Fruit fly (Drosophila melanogaster): ENCODE measurements around the gene natalisin.

natalisin gene

DNA sequence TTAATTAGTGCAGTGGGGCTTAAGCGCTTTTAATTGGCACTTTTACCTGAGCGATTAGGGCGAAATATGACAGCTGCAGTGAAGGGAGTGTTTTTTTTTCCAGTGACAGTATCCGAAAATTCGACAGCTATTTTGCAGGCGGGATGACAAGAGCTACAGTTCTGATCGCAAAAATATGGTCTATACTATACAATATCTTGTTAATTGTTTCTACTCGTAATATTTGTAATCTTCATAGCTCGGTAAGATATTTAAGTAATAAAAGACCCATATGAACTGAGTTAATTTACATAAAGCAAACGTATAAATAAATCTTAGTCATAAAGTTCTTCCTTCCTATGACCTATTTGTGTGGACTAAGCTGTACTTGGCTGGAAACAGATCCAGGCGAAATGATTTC, 4.1 kb upstream of the natalisin start:
- no peak for TF ChIP-seq N (GFP tag; optimal IDR thresholded peaks at IDR 0.05)
- no peak for TF ChIP-seq CG32264 (GFP tag; optimal IDR thresholded peaks at IDR 0.05)
- TF ChIP-seq Dif (GFP tag; optimal IDR thresholded peaks at IDR 0.05; ENCODE audit: partially characterized antibody) = no peak
- no peak for TF ChIP-seq GATAd (GFP tag; optimal IDR thresholded peaks at IDR 0.05)
- no peak for TF ChIP-seq Abd-B (GFP tag; optimal IDR thresholded peaks at IDR 0.05)
- TF ChIP-seq fru (GFP tag; optimal IDR thresholded peaks at IDR 0.05) = no peak
- TF ChIP-seq Jra (GFP tag; optimal IDR thresholded peaks at IDR 0.05) = no peak
- no peak for TF ChIP-seq usp (GFP tag; optimal IDR thresholded peaks at IDR 0.05)
- no peak for TF ChIP-seq tai (GFP tag; optimal IDR thresholded peaks at IDR 0.05)
- TF ChIP-seq dl (GFP tag; optimal IDR thresholded peaks at IDR 0.05; ENCODE audit: insufficient read depth in 1 of 2, partially characterized antibody in 2 of 2) = no peak
- TF ChIP-seq br (GFP tag; optimal IDR thresholded peaks at IDR 0.05) = no peak
- no peak for TF ChIP-seq rgr (GFP tag; optimal IDR thresholded peaks at IDR 0.05)
- no peak for TF ChIP-seq Vsx2 (GFP tag; optimal IDR thresholded peaks at IDR 0.05; ENCODE audit: partially characterized antibody)
- no peak for TF ChIP-seq psq (GFP tag; optimal IDR thresholded peaks at IDR 0.05)
- TF ChIP-seq Hr83 (GFP tag; optimal IDR thresholded peaks at IDR 0.05; ENCODE audit: poor library complexity, severe bottlenecking) = no peak
- no peak for TF ChIP-seq Sp1 (GFP tag; optimal IDR thresholded peaks at IDR 0.05)
- no peak for TF ChIP-seq CG9705 (GFP tag; optimal IDR thresholded peaks at IDR 0.05)
- TF ChIP-seq ey (GFP tag; optimal IDR thresholded peaks at IDR 0.05) = no peak
- TF ChIP-seq Dfd (GFP tag; optimal IDR thresholded peaks at IDR 0.05) = no peak

DNA sequence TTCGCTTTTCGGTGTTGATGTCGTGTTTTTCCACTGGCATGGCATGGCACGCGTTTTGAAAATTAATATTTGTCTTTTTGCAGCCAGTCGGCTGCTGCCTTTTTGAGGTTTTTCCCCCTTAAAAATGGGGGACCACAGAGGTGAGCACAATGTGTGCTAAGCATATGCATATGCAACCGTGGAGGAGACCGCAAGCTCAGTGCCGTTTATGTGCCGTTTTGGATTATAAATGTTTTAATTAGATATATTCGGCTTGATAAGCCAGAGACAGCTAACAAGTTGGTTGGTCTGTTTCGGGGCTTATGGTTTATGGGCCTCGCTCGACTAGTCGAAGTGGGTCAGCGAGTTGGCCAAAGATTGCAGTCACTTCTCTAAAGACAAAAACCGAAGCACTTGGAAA, 3.5 kb upstream of the natalisin start:
- TF ChIP-seq Rel (GFP tag; optimal IDR thresholded peaks at IDR 0.05) (no peak), Rel (tag; optimal IDR thresholded peaks at IDR 0.05) (peak; percentile 12), Hnf4 (GFP tag; optimal IDR thresholded peaks at IDR 0.05) (no peak)

DNA sequence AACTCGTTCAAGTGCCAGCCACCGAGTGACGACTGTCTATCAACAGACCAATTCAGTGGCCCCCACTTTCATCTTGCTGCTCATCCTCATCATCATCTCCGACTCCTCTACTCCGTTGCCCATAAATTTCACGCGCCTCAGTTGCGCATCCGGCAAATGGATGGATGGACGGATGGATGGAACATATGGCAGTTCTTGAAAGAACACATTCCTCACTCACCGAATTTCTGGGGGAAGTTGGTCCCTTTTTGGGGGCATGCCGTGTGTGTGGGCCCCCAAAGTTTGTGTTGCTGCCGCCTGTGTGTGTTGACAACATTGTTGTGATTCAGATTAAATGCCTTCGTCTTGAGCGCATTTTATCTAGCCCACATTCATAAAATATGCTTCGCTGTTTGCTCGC, 2.7 kb upstream of the natalisin start:
- TF ChIP-seq Rel (GFP tag; optimal IDR thresholded peaks at IDR 0.05) (no peak), Rel (tag; optimal IDR thresholded peaks at IDR 0.05) (no peak), jim (GFP tag; optimal IDR thresholded peaks at IDR 0.05) (no peak), Dif (GFP tag; optimal IDR thresholded peaks at IDR 0.05; ENCODE audit: partially characterized antibody) (no peak), OdsH (GFP tag; optimal IDR thresholded peaks at IDR 0.05) (no peak), brk (GFP tag; optimal IDR thresholded peaks at IDR 0.05) (no peak), dmrt93B (GFP tag; optimal IDR thresholded peaks at IDR 0.05) (no peak), Mio (GFP tag; optimal IDR thresholded peaks at IDR 0.05) (no peak), Hnf4 (GFP tag; optimal IDR thresholded peaks at IDR 0.05) (no peak), dl (GFP tag; optimal IDR thresholded peaks at IDR 0.05; ENCODE audit: insufficient read depth in 1 of 2, partially characterized antibody in 2 of 2) (no peak), N (GFP tag; optimal IDR thresholded peaks at IDR 0.05) (no peak), h (GFP tag; optimal IDR thresholded peaks at IDR 0.05) (no peak), Dfd (GFP tag; optimal IDR thresholded peaks at IDR 0.05) (no peak), Jra (GFP tag; optimal IDR thresholded peaks at IDR 0.05) (no peak), sv (GFP tag; optimal IDR thresholded peaks at IDR 0.05) (no peak)

DNA sequence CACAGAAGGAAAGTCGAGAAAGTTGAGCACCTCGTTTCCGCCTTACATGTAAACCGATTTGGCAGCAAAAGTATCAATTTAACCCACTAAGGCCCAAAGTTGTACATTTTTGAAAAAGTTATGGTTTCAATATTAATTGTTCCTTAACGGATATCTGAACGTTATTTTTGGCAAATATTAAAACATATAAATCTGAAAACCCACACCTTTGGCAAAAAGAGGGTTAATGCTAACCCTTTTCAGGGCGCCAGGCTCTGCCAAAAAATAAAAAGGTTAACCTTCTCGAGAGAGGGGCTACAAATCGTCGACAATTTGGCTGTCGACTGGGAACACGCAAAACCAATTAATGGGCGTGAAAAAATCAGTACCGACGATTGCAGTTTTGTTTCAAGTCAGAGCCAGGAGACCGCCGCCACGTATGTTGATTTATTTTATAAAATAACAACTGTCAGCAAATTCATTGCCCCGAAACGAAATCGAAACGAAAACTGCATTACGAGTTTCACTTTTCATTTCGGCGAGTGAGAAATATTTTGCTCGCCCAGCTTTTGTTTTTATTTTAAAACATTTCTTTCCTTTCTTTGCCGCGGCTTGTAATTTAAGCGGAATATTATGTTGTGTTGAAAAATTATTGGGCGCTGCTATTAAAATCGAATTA, 1.1 kb downstream of the natalisin start:
- TF ChIP-seq brk (GFP tag; optimal IDR thresholded peaks at IDR 0.05) (no peak), jim (GFP tag; optimal IDR thresholded peaks at IDR 0.05) (no peak), foxo (GFP tag; optimal IDR thresholded peaks at IDR 0.05) (no peak), sage (GFP tag; optimal IDR thresholded peaks at IDR 0.05) (no peak), HLH106 (tag; optimal IDR thresholded peaks at IDR 0.05) (peak; percentile 5), pan (optimal IDR thresholded peaks at IDR 0.05) (no peak), Hr83 (GFP tag; optimal IDR thresholded peaks at IDR 0.05; ENCODE audit: poor library complexity, severe bottlenecking) (no peak), Myc (optimal IDR thresholded peaks at IDR 0.05) (no peak), Jra (GFP tag; optimal IDR thresholded peaks at IDR 0.05) (no peak), CG9705 (GFP tag; optimal IDR thresholded peaks at IDR 0.05) (no peak), lola (GFP tag; optimal IDR thresholded peaks at IDR 0.05) (no peak), Vsx2 (GFP tag; optimal IDR thresholded peaks at IDR 0.05; ENCODE audit: partially characterized antibody) (no peak), tai (GFP tag; optimal IDR thresholded peaks at IDR 0.05) (no peak), Hr78 (GFP tag; optimal IDR thresholded peaks at IDR 0.05) (no peak), sv (GFP tag; optimal IDR thresholded peaks at IDR 0.05) (no peak), psq (GFP tag; optimal IDR thresholded peaks at IDR 0.05) (no peak), fru (GFP tag; optimal IDR thresholded peaks at IDR 0.05) (peak; percentile 17), Rel (GFP tag; optimal IDR thresholded peaks at IDR 0.05) (no peak), Rel (tag; optimal IDR thresholded peaks at IDR 0.05) (no peak), CG32264 (GFP tag; optimal IDR thresholded peaks at IDR 0.05) (no peak), woc (GFP tag; optimal IDR thresholded peaks at IDR 0.05) (no peak), dmrt93B (GFP tag; optimal IDR thresholded peaks at IDR 0.05) (no peak), dsf (GFP tag; optimal IDR thresholded peaks at IDR 0.05; ENCODE audit: borderline replicate concordance) (no peak), h (GFP tag; optimal IDR thresholded peaks at IDR 0.05) (peak; percentile 30), ey (GFP tag; optimal IDR thresholded peaks at IDR 0.05) (peak; percentile 15), Dfd (GFP tag; optimal IDR thresholded peaks at IDR 0.05) (no peak), br (GFP tag; optimal IDR thresholded peaks at IDR 0.05) (peak; percentile 24), rgr (GFP tag; optimal IDR thresholded peaks at IDR 0.05) (peak; percentile 48), usp (GFP tag; optimal IDR thresholded peaks at IDR 0.05) (no peak), Abd-B (GFP tag; optimal IDR thresholded peaks at IDR 0.05) (no peak), GATAd (GFP tag; optimal IDR thresholded peaks at IDR 0.05) (no peak), N (GFP tag; optimal IDR thresholded peaks at IDR 0.05) (no peak), Hnf4 (GFP tag; optimal IDR thresholded peaks at IDR 0.05) (peak; percentile 12), Sp1 (GFP tag; optimal IDR thresholded peaks at IDR 0.05) (no peak)
